Fruit fly (Drosophila melanogaster) S2 (cell line): ENCODE measurements around the gene squ.

Source experiments
- CG8478 ChIP-seq: fragments of >200 bp; optimal IDR thresholded peaks from 2 replicates; lab custom pipeline; 2018
- CTCF ChIP-seq, 2 experiments: fragments of >200 bp; optimal IDR thresholded peaks; 2 replicates each; lab custom pipeline; 2018

dm6 chr2L:16686412-16687043 is 6.7 kb downstream of the squ start:
- TF ChIP-seq CG8478 (no peak), CTCF (optimal IDR thresholded peaks at IDR 0.05; lab: Kevin White, UChicago) (no peak)
